Fruit fly (Drosophila melanogaster): ENCODE results near the gene wat.
A peak's percentile ranks its signal among the peaks of the same experiment; 100 is the strongest.

Gene wat

DNA sequence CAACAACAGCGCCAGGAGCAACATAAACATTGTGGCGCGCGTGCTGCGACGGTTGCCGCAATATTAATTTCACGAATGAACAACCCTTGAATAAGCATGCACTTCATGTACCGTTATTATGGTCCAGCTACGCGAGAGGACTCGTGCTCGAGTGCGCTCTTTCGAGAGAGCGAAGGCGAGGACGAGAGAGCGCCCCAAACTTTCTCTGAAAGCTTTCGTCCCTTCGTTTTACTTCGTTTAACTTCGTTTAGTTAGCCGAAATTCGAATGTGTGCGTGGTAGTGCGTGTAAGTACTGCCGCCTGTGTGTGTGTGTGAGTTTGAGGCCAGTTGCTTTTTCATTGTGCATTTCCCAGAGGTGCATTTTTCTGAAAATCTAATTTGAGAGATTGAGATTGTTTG is 29.5 kb downstream of the wat start:
- TF ChIP-seq Dif (GFP tag; optimal IDR thresholded peaks at IDR 0.05; ENCODE audit: partially characterized antibody) (no peak), Vsx2 (GFP tag; optimal IDR thresholded peaks at IDR 0.05; ENCODE audit: partially characterized antibody) (peak; percentile 20)

DNA sequence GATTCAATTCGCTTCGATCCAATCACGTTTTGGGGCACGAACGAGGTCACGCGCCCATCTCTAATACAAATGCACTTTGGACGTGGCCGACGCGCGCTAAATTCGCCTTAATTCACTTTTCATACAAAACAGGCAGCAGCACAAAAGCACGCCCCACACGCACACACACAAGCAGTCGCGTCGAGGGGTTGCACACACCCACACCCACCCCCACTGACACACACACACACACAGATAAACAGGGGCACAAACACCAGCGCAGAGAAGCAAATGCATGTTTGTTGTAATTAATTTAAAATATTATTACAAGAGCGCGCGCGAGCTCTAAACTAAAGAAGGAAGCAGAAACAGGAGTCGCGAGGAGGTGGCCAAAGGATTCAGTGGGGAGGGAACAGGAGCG is 30.8 kb downstream of the wat start:
- TF ChIP-seq Dfd (GFP tag; optimal IDR thresholded peaks at IDR 0.05) (peak; percentile 60), N (GFP tag; optimal IDR thresholded peaks at IDR 0.05) (no peak)

DNA sequence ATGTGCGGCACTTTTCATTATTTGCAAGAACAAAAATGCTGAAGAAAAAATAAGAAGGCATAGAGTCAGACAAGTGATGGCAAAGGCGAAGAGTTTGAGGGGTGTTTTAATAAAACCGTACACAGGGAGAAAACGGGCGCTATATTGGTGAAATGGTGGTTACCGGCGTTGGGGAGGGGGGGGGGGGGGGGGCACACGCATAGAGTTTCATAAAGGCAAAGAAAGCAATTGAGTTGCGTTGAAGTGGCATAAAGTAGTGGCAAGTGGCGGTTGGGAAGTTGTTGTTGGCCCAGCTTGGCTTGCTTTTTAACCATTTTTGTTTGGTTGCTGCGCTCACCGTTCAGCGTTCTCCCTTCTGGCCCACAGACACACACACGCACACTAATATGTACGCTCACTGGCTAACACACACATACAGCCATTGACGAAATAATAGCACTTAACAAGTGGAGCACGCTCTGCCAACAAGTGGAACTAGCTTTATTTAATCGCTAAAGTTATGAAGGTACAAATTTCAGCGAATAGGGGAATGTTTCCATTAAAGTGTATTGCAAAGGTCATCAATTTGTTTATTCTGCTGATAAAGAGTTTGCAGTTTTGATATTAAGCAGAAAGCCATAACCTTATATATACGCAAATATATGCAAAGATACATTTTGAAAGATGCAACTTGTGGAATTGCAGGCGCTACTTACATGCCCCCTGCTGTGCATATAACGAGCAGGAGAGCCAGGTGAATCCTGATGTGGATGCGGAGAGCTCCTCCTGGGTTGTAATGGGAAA is 32.4 kb downstream of the wat start:
- TF ChIP-seq psq (GFP tag; optimal IDR thresholded peaks at IDR 0.05) (no peak), Abd-B (GFP tag; optimal IDR thresholded peaks at IDR 0.05) (no peak), CG9705 (GFP tag; optimal IDR thresholded peaks at IDR 0.05) (no peak), OdsH (GFP tag; optimal IDR thresholded peaks at IDR 0.05) (no peak), Dfd (GFP tag; optimal IDR thresholded peaks at IDR 0.05) (peak; percentile 65), Myc (optimal IDR thresholded peaks at IDR 0.05) (no peak), sv (GFP tag; optimal IDR thresholded peaks at IDR 0.05) (no peak), pan (optimal IDR thresholded peaks at IDR 0.05) (no peak), foxo (GFP tag; optimal IDR thresholded peaks at IDR 0.05) (no peak), Mio (GFP tag; optimal IDR thresholded peaks at IDR 0.05) (no peak), Sp1 (GFP tag; optimal IDR thresholded peaks at IDR 0.05) (peak; percentile 2), HLH106 (tag; optimal IDR thresholded peaks at IDR 0.05) (peak; percentile 5), dmrt93B (GFP tag; optimal IDR thresholded peaks at IDR 0.05) (no peak), usp (GFP tag; optimal IDR thresholded peaks at IDR 0.05) (no peak), Rel (GFP tag; optimal IDR thresholded peaks at IDR 0.05) (no peak), Rel (tag; optimal IDR thresholded peaks at IDR 0.05) (no peak), h (GFP tag; optimal IDR thresholded peaks at IDR 0.05) (no peak), dl (GFP tag; optimal IDR thresholded peaks at IDR 0.05; ENCODE audit: insufficient read depth in 1 of 2, partially characterized antibody in 2 of 2) (no peak)

DNA sequence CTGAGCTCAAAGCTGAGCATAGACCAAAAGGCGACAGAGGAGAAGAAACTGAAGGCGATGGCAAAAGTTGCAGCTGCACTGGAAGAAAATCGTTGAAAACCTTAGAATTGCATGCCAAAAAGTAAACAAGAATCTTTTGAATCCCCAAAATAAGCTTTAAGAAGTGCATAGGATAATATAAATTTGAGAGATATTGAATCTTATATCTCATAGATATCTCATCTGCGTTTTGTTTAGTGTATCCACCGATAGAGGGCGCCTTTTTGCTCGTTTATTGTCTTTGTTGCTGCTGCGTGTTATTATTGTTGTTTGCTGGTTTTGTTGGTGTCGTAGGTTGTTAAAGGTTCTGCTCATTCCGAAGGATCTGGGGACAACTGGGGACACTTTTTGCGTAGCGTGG is 34.3 kb downstream of the wat start:
- TF ChIP-seq usp (GFP tag; optimal IDR thresholded peaks at IDR 0.05) (no peak), foxo (GFP tag; optimal IDR thresholded peaks at IDR 0.05) (no peak), h (GFP tag; optimal IDR thresholded peaks at IDR 0.05) (peak; percentile 1), GATAd (GFP tag; optimal IDR thresholded peaks at IDR 0.05) (no peak), Sp1 (GFP tag; optimal IDR thresholded peaks at IDR 0.05) (peak; percentile 11), Rel (GFP tag; optimal IDR thresholded peaks at IDR 0.05) (no peak), Rel (tag; optimal IDR thresholded peaks at IDR 0.05) (no peak), Hnf4 (GFP tag; optimal IDR thresholded peaks at IDR 0.05) (no peak)

DNA sequence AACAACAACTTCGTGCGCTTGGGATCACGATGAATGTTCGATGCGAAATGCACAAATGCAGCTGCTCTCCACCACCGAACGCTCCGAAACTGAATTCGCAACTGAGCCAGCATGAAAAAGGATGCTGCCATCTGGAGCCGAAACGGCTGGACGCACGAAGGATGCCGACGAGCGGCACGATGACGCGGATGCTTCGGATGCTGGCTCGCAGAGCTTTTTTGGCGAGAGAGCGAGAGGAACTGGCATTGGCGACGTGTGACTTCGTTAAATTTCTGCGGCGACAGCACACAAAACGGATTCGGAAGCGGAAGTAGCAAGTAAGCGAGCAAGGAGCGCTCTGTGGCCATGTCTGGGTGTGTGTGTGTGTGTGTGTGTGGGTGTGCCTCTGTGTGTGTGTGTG is 49.9 kb downstream of the wat start, which contains the start of gene DIP-gamma:
TSS of gene DIP-gamma (minus strand) at position 107 of the 400 bp plus-strand sequence.
- no peak for TF ChIP-seq Rel (GFP tag; optimal IDR thresholded peaks at IDR 0.05)
- TF ChIP-seq Rel (tag; optimal IDR thresholded peaks at IDR 0.05), result no peak
- no peak for TF ChIP-seq tai (GFP tag; optimal IDR thresholded peaks at IDR 0.05)
- TF ChIP-seq lola (GFP tag; optimal IDR thresholded peaks at IDR 0.05), result no peak
- TF ChIP-seq Dfd (GFP tag; optimal IDR thresholded peaks at IDR 0.05), result no peak
- no peak for TF ChIP-seq pan (optimal IDR thresholded peaks at IDR 0.05)
- TF ChIP-seq Hnf4 (GFP tag; optimal IDR thresholded peaks at IDR 0.05), result no peak
- no peak for TF ChIP-seq HLH106 (tag; optimal IDR thresholded peaks at IDR 0.05)
- no peak for TF ChIP-seq sage (GFP tag; optimal IDR thresholded peaks at IDR 0.05)

DNA sequence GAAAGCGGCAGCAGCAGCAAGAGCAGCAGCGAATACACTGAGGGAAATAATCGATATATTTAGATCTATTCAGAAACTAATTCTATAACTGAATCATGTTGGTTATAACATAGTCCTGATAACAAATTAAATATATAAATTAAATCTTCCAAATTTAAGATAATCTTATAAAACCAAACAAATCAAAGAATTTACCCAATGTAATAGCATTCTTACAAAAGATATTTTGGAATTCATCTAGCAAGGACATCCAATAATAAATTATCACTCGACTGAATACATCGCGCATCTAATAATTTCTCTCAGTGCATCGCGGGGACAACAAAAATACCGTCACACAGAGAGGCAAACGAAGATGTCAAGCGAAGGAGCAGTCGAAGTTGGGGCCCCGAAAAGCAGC is 61.1 kb downstream of the wat start:
- TF ChIP-seq foxo (GFP tag; optimal IDR thresholded peaks at IDR 0.05), result no peak

DNA sequence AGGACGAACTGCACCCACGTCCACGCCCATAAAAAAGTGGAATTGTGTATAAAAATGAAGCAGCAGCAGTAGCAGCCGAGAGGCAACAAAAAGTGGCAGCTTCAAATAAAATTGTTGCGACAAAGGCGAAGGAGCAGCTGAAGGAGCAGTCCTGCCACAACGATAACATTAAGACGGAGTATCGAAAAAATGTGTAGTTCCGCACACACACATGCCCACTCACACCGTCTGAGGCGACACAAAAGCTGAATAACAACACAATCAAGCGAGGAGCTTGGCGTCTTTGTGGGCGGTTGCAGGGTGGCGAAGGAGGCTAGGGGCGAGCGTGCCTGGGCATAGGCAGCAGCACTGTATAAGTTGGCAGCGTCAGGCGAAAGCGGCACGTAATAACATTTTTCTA is 61.5 kb downstream of the wat start:
- TF ChIP-seq Dfd (GFP tag; optimal IDR thresholded peaks at IDR 0.05) (peak; percentile 51), Myc (optimal IDR thresholded peaks at IDR 0.05) (no peak)

Data from whole organism, wandering third instar larva.